Fruit fly (Drosophila melanogaster): ENCODE results near the gene Ddx56.
A peak's percentile ranks its signal among the peaks of the same experiment; 100 is the strongest.

Ddx56 gene

DNA sequence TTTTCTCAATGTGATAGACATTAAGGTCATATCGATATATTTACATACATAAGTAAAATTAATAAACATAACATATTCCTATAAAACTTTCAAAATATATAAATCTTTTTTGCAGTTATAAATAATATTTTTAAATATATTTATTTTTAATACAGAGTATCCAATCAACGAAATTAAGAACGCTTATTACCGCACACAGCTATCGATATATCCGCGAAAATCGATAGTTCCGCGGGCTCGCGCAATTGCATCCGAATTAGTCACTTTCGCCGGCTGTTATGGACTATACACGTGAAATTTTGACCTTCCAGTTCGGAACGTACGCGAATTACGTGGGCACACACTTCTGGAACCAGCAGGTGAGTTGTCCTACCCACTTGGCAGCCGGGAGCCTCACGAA lies 988 bp upstream of the Ddx56 start, which contains the start of gene mst (continued):
- TF ChIP-seq CG14014 (GFP tag; IDR thresholded peaks at IDR 0.05) (no peak), Hsf (GFP tag; optimal IDR thresholded peaks at IDR 0.05) (no peak), CG11696 (GFP tag; IDR thresholded peaks at IDR 0.05) (no peak), CG7963 (GFP tag; IDR thresholded peaks at IDR 0.05; ENCODE audit: partially characterized antibody) (peak; percentile 27; the same call in 1 of the 3 replicates), CG14860 (GFP tag; IDR thresholded peaks at IDR 0.05; ENCODE audit: partially characterized antibody) (peak; percentile 46; the same call in 1 of the 3 replicates), mam (GFP tag; optimal IDR thresholded peaks at IDR 0.05) (no peak), sob (GFP tag; IDR thresholded peaks at IDR 0.05) (no peak), HLH54F (GFP tag; optimal IDR thresholded peaks at IDR 0.05) (no peak), tll (GFP tag; optimal IDR thresholded peaks at IDR 0.05) (no peak), Dref (GFP tag; IDR thresholded peaks at IDR 0.05) (peak; percentile 64), Dll (GFP tag; IDR thresholded peaks at IDR 0.05; ENCODE audit: partially characterized antibody) (peak; percentile 83), CG16815 (GFP tag; optimal IDR thresholded peaks at IDR 0.05) (no peak), D19B (GFP tag; optimal IDR thresholded peaks at IDR 0.05) (no peak), CG32772 (GFP tag; IDR thresholded peaks at IDR 0.05) (no peak), hb (GFP tag; IDR thresholded peaks at IDR 0.05; ENCODE audit: partially characterized antibody) (0 out of 3 replicates have a peak, but pooled peaks have one; percentile 28), CG1792 (GFP tag; optimal IDR thresholded peaks at IDR 0.05) (no peak), sima (GFP tag; optimal IDR thresholded peaks at IDR 0.05) (no peak), CG6791 (GFP tag; IDR thresholded peaks at IDR 0.05; ENCODE audit: partially characterized antibody) (peak; percentile 40; the same call in 1 of the 3 replicates), Elba2 (GFP tag; optimal IDR thresholded peaks at IDR 0.05) (peak; percentile 10), Taf1 (GFP tag; IDR thresholded peaks at IDR 0.05) (no peak), CG13624 (GFP tag; optimal IDR thresholded peaks at IDR 0.05) (peak; percentile 76), Bdp1 (GFP tag; optimal IDR thresholded peaks at IDR 0.05) (no peak), CG10366 (GFP tag; IDR thresholded peaks at IDR 0.05) (no peak), CG16779 (GFP tag; IDR thresholded peaks at IDR 0.05) (no peak), Lim3 (GFP tag; IDR thresholded peaks at IDR 0.05) (no peak), CG11247 (GFP tag; IDR thresholded peaks at IDR 0.05) (no peak), Opbp (GFP tag; IDR thresholded peaks at IDR 0.05; ENCODE audit: partially characterized antibody) (peak; percentile 59; the same call in 2 of the 3 replicates), CG2129 (GFP tag; IDR thresholded peaks at IDR 0.05; ENCODE audit: partially characterized antibody) (0 out of 2 replicates have a peak, but pooled peaks have one; percentile 32), al (GFP tag; IDR thresholded peaks at IDR 0.05) (no peak), sd (tag; optimal IDR thresholded peaks at IDR 0.05) (no peak), dmrt11E (tag; optimal IDR thresholded peaks at IDR 0.05) (no peak), Spps (tag; optimal IDR thresholded peaks at IDR 0.05) (no peak), tap (tag; optimal IDR thresholded peaks at IDR 0.05) (no peak), nom (GFP tag; optimal IDR thresholded peaks at IDR 0.05) (no peak), Scr (GFP tag; IDR thresholded peaks at IDR 0.05; ENCODE audit: partially characterized antibody) (peak; percentile 75), CG1832 (GFP tag; optimal IDR thresholded peaks at IDR 0.05) (no peak), Blimp-1 (GFP tag; optimal IDR thresholded peaks at IDR 0.05) (no peak), CG12391 (tag; optimal IDR thresholded peaks at IDR 0.05) (no peak), MBD-R2 (GFP tag; IDR thresholded peaks at IDR 0.05) (peak; percentile 47), sqz (GFP tag; optimal IDR thresholded peaks at IDR 0.05) (no peak), inv (GFP tag; IDR thresholded peaks at IDR 0.05; ENCODE audit: partially characterized antibody) (peak; percentile 38), CG9727 (GFP tag; optimal IDR thresholded peaks at IDR 0.05) (no peak), zen2 (GFP tag; IDR thresholded peaks at IDR 0.05; ENCODE audit: partially characterized antibody) (peak; percentile 44; the same call in 1 of the 3 replicates), gt (GFP tag; IDR thresholded peaks at IDR 0.05) (no peak), CG7786 (GFP tag; optimal IDR thresholded peaks at IDR 0.05) (no peak), CG15479 (GFP tag; optimal IDR thresholded peaks at IDR 0.05) (no peak), CG8478 (optimal IDR thresholded peaks at IDR 0.05) (no peak), pho (GFP tag; optimal IDR thresholded peaks at IDR 0.05) (no peak), CG6765 (GFP tag; optimal IDR thresholded peaks at IDR 0.05) (no peak), jumu (GFP tag; optimal IDR thresholded peaks at IDR 0.05) (no peak)
